Fruit fly (Drosophila melanogaster): ENCODE results near the gene CG32087.

The CG32087 gene

DNA sequence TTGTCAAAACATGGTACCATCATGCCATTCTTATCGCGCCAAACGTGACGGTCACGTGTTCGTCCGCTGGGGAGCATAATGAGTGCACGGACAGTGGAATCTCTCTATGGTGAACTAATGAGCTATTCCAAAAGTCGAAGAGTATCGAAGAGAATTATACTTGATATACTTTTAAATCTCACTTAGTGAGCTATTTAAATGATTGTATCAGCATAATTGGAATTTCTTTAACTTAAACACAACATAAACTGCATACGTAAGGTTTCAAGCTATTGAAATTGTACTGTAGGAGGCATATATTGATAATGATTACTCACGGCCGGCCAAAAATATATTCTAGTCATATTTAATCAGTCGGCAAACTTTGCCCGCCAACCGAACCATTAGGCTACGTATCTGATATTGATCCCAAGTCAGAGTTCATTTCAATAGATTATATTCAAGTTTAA lies 10.4 kb upstream of the CG32087 start:
- TF ChIP-seq CG10631 (GFP tag; optimal IDR thresholded peaks at IDR 0.05), result no peak
- peak; percentile 8 for TF ChIP-seq Hr39 (GFP tag; optimal IDR thresholded peaks at IDR 0.05)
- TF ChIP-seq Blimp-1 (GFP tag; optimal IDR thresholded peaks at IDR 0.05), result no peak
- peak; percentile 39 for TF ChIP-seq Eip78C (GFP tag)
- TF ChIP-seq pdm3 (GFP tag; optimal IDR thresholded peaks at IDR 0.05), result no peak
- peak; percentile 11 for TF ChIP-seq Met (GFP tag; optimal IDR thresholded peaks at IDR 0.05)
- peak; percentile 10 for TF ChIP-seq esn (GFP tag; optimal IDR thresholded peaks at IDR 0.05)
- no peak for TF ChIP-seq net (GFP tag; optimal IDR thresholded peaks at IDR 0.05)
- TF ChIP-seq CG10669 (GFP tag; optimal IDR thresholded peaks at IDR 0.05), result no peak
- TF ChIP-seq svp (GFP tag), result peak; percentile 87
- TF ChIP-seq CG1621 (tag; optimal IDR thresholded peaks at IDR 0.05), result no peak
- no peak for TF ChIP-seq ss (GFP tag; optimal IDR thresholded peaks at IDR 0.05)

DNA sequence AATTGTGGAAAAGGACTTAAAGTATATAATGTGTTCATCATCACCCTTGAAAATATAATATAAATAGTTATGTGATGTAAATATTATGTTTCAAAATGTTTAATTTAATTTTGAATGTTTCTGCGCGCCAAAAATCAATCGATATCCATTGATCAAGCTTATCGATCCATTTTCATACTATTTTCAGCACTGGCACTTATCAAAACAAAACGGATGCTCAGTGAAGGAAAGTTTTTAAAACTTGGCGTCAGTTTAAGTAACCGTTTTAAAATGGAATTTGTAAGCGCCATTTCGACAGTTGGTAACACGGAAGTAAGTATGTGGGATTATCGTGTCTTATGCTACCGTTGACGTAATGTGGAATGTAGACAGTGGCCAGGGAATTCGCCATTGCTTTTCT lies 3.8 kb upstream of the CG32087 start, which contains the start of gene sunn:
sunn (plus strand) TSS at position 202 of the 400 bp plus-strand sequence.
- TF ChIP-seq svp (GFP tag), result peak; percentile 42
- TF ChIP-seq CG32006 (GFP tag; optimal IDR thresholded peaks at IDR 0.05), result no peak

DNA sequence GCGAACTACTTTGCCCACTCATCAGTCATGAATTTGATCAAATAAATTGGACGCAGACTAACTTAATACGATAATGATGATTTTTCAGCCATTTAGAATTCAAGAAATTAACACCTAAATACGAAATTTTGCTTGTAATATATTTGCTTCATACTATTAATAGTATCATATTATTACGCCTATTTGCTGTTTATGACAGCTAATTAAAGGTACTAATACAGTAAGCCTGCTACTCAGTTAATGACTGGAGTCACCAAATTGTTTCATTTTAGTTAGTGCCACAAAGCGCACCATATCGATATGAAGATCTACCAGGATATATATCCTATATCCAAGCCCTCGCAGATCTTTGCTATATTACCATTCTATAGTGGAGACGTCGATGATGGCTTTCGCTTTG lies 19.1 kb downstream of the CG32087 start, which contains the start of gene Gr68a:
Gr68a (plus strand) TSS at position 301 of the 400 bp plus-strand sequence.
- TF ChIP-seq CG7368 (GFP tag; optimal IDR thresholded peaks at IDR 0.05), result no peak
- no peak for TF ChIP-seq CG11294 (GFP tag; IDR thresholded peaks at IDR 0.05)
- no peak for TF ChIP-seq fd85E (GFP tag; optimal IDR thresholded peaks at IDR 0.05)
- TF ChIP-seq CG6854 (GFP tag; optimal IDR thresholded peaks at IDR 0.05), result no peak
- TF ChIP-seq OdsH (GFP tag; optimal IDR thresholded peaks at IDR 0.05), result no peak
- no peak for TF ChIP-seq acj6 (GFP tag; optimal IDR thresholded peaks at IDR 0.05)
- no peak for TF ChIP-seq CG15336 (GFP tag; IDR thresholded peaks at IDR 0.05)
- no peak for TF ChIP-seq Eip78C (GFP tag)
- no peak for TF ChIP-seq spab (GFP tag; optimal IDR thresholded peaks at IDR 0.05)
- no peak for TF ChIP-seq dac (GFP tag; optimal IDR thresholded peaks at IDR 0.05)
- TF ChIP-seq pdm3 (GFP tag; optimal IDR thresholded peaks at IDR 0.05), result no peak
- TF ChIP-seq topi (GFP tag; optimal IDR thresholded peaks at IDR 0.05), result no peak
- TF ChIP-seq CG11762 (GFP tag; optimal IDR thresholded peaks at IDR 0.05; ENCODE audit: insufficient read depth), result no peak
- no peak for TF ChIP-seq lz (GFP tag; optimal IDR thresholded peaks at IDR 0.05)
- TF ChIP-seq svp (GFP tag), result no peak
- TF ChIP-seq Met (GFP tag; optimal IDR thresholded peaks at IDR 0.05), result no peak
- TF ChIP-seq Gug (GFP tag; IDR thresholded peaks at IDR 0.05), result no peak
- no peak for TF ChIP-seq Hr38 (GFP tag; optimal IDR thresholded peaks at IDR 0.05)
- no peak for TF ChIP-seq fkh (GFP tag; optimal IDR thresholded peaks at IDR 0.05)
- TF ChIP-seq CG11902 (GFP tag; optimal IDR thresholded peaks at IDR 0.05), result no peak

DNA sequence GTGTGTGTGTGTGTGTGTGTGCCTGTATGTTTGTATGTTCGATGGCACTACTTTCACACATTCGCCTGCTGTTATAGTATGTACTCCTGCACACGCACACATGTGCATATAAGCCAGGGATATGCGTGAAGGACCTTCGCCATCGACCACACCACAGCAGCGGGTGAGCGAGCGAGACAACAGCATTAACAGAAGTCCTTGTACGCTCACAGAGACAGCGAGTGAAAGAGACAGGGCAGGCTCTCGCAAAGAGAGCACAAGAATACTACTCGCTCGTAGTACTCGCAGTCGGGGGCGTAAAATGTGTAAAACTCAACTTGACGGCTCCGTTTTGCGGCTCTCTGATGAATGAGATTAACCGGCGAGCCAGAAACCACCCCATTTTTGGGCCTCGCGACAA lies 33.0 kb downstream of the CG32087 start:
- TF ChIP-seq CG6276 (GFP tag; optimal IDR thresholded peaks at IDR 0.05), result no peak
- no peak for TF ChIP-seq CG10669 (GFP tag; optimal IDR thresholded peaks at IDR 0.05)
- no peak for TF ChIP-seq OdsH (GFP tag; optimal IDR thresholded peaks at IDR 0.05)
- no peak for TF ChIP-seq Sox14 (GFP tag; optimal IDR thresholded peaks at IDR 0.05)
- no peak for TF ChIP-seq CG6854 (GFP tag; optimal IDR thresholded peaks at IDR 0.05)

DNA sequence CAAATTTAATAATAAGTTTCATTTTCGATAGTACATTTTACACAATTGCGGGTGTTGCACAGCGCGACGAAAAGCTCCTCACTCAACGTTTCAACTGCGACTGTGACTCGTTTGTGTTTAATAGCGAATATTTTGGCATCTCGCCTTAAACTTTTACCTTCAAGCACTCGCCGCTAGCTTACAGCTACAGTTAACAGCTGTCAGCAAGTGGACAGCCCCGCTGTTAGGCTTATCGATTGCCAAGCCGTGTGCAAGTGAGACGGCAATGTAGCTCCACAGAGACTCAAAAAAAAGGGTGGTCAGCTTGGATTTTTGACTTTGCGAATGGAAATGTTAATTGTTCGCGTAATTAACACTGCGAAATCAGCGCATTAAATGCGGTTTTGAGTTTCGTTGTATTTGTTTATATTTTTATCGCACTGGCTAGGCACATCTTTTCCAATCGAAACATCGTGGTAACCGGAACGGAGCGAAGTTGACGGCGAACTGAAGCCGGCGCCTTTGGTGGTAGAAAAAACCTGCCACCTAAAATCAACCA lies 33.8 kb downstream of the CG32087 start, which contains the start of gene loaf:
loaf (minus strand) TSS at position 488 of the 538 bp plus-strand sequence.
- no peak for TF ChIP-seq CG8119 (GFP tag; IDR thresholded peaks at IDR 0.05)
- peak; percentile 27 for TF ChIP-seq Eip78C (GFP tag)

DNA sequence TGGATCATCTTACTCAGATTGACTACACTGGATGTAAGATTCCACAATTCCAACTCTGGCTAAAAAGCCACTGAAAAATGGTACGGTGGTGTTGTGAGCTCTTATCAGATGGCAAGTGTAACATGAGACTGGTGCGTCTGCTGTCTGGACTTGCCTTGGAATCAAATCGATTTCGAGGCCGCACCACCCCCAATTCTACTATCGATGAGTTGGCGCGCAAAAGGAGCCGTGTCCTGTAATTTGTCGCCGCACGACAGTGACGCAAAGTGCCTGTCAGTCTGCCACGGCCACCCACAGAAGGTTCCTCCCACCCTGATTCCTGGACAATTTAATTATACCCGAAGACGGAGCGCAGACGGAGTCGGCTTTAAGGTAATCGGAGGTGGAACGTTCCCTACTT lies 34.6 kb downstream of the CG32087 start:
- TF ChIP-seq achi (GFP tag; optimal IDR thresholded peaks at IDR 0.05) (no peak), Sox14 (GFP tag; optimal IDR thresholded peaks at IDR 0.05) (no peak), spab (GFP tag; optimal IDR thresholded peaks at IDR 0.05) (no peak)

Measured in whole organism, prepupa.